Worm (Caenorhabditis elegans) whole organism, mixed stage, embryonic: ENCODE data around the gene C50D2.10.

Experiments used
- M03D4.4 ChIP-seq: sonication (generic microtip); optimal IDR thresholded peaks from 2 replicates; lab custom pipeline; 2017; ENCODE audit warnings: mild to moderate bottlenecking, missing genetic modification characterization, missing compliant biosample characterization
- bed-3 ChIP-seq: fragments of 200-800 bp; sonication (Bioruptor generic); optimal IDR thresholded peaks from 3 replicates; lab custom pipeline; 2018; ENCODE audit warnings: mild to moderate bottlenecking, missing genetic modification characterization, moderate library complexity, missing compliant biosample characterization
- ceh-43 ChIP-seq: fragments of 200-800 bp; sonication (Bioruptor generic); optimal IDR thresholded peaks from 2 replicates; lab custom pipeline; 2018; ENCODE audit warnings: mild to moderate bottlenecking, missing genetic modification characterization, moderate library complexity, missing compliant biosample characterization
- ceh-83 ChIP-seq: fragments of 200-800 bp; sonication (Bioruptor generic); optimal IDR thresholded peaks from 2 replicates; lab custom pipeline; 2018; ENCODE audit warnings: mild to moderate bottlenecking, missing genetic modification characterization, missing compliant biosample characterization
- drap-1 ChIP-seq: fragments of 200-800 bp; sonication (Bioruptor generic); optimal IDR thresholded peaks from 3 replicates; lab custom pipeline; 2018; ENCODE audit warnings: mild to moderate bottlenecking, missing genetic modification characterization, missing compliant biosample characterization
- elt-3 ChIP-seq: fragments of 150-350 bp; optimal IDR thresholded peaks from 2 replicates; lab custom pipeline; 2014; ENCODE audit warnings: missing biosample characterization, missing genetic modification characterization
- flh-1 ChIP-seq: fragments of 200-800 bp; sonication (Bioruptor generic); optimal IDR thresholded peaks from 2 replicates; lab custom pipeline; 2018; ENCODE audit warnings: mild to moderate bottlenecking, missing genetic modification characterization, moderate library complexity, missing compliant biosample characterization
- ham-2 ChIP-seq: fragments of 200-800 bp; sonication (Bioruptor generic); optimal IDR thresholded peaks from 2 replicates; lab custom pipeline; 2018; ENCODE audit warnings: mild to moderate bottlenecking, missing genetic modification characterization, missing compliant biosample characterization
- hlh-1 ChIP-seq: fragments of 150-350 bp; optimal IDR thresholded peaks from 2 replicates; lab custom pipeline; 2014; ENCODE audit warnings: missing biosample characterization, missing genetic modification reagents, missing genetic modification characterization
- lin-13 ChIP-seq: fragments of 150-350 bp; optimal IDR thresholded peaks from 2 replicates; lab custom pipeline; 2014; ENCODE audit warnings: missing biosample characterization, missing genetic modification characterization
- lin-32 ChIP-seq: fragments of 200-800 bp; sonication (Bioruptor generic); optimal IDR thresholded peaks from 2 replicates; lab custom pipeline; 2018; ENCODE audit warnings: mild to moderate bottlenecking, missing genetic modification characterization, missing compliant biosample characterization
- lsy-2 ChIP-seq: fragments of 150-350 bp; optimal IDR thresholded peaks from 2 replicates; lab custom pipeline; 2014; ENCODE audit warnings: missing biosample characterization, missing genetic modification characterization
- mab-5 ChIP-seq: fragments of 150-350 bp; optimal IDR thresholded peaks from 2 replicates; lab custom pipeline; 2014; ENCODE audit warnings: missing biosample characterization, missing genetic modification characterization
- mls-2 ChIP-seq: sonication (generic microtip); optimal IDR thresholded peaks from 2 replicates; lab custom pipeline; 2016; ENCODE audit warnings: mild to moderate bottlenecking, missing genetic modification characterization, moderate library complexity, missing compliant biosample characterization
- nhr-2 ChIP-seq: fragments of 150-350 bp; optimal IDR thresholded peaks from 2 replicates; lab custom pipeline; 2014; ENCODE audit warnings: missing biosample characterization, missing genetic modification characterization
- nhr-237 ChIP-seq: fragments of 150-350 bp; optimal IDR thresholded peaks from 2 replicates; lab custom pipeline; 2014; ENCODE audit warnings: missing biosample characterization, missing genetic modification characterization
- nhr-28 ChIP-seq: fragments of 150-350 bp; optimal IDR thresholded peaks from 2 replicates; lab custom pipeline; 2014; ENCODE audit warnings: missing biosample characterization, missing genetic modification characterization
- pha-4 ChIP-seq: fragments of 150-350 bp; optimal IDR thresholded peaks from 2 replicates; lab custom pipeline; 2018; ENCODE audit warnings: missing biosample characterization, missing genetic modification reagents, missing genetic modification characterization
- sem-2 ChIP-seq: fragments of 200-800 bp; sonication (Bioruptor generic); optimal IDR thresholded peaks from 2 replicates; lab custom pipeline; 2018; ENCODE audit warnings: mild to moderate bottlenecking, missing genetic modification characterization, missing compliant biosample characterization
- snpc-4 ChIP-seq: fragments of 150-350 bp; optimal IDR thresholded peaks from 2 replicates; lab custom pipeline; 2014; ENCODE audit warnings: missing biosample characterization, missing genetic modification characterization
- sptf-1 ChIP-seq: sonication (generic microtip); optimal IDR thresholded peaks from 2 replicates; lab custom pipeline; 2017; ENCODE audit warnings: mild to moderate bottlenecking, missing genetic modification characterization, moderate library complexity, missing compliant biosample characterization
- tbx-8 ChIP-seq: fragments of 200-800 bp; sonication (Bioruptor generic); optimal IDR thresholded peaks from 2 replicates; lab custom pipeline; 2018; ENCODE audit warnings: mild to moderate bottlenecking, missing genetic modification characterization, moderate library complexity, missing compliant biosample characterization
- unc-120 ChIP-seq: sonication (generic microtip); optimal IDR thresholded peaks from 2 replicates; lab custom pipeline; 2017; ENCODE audit warnings: missing genetic modification characterization, missing compliant biosample characterization; ENCODE audit not compliant: poor library complexity, severe bottlenecking
- unc-39 ChIP-seq: fragments of 150-350 bp; optimal IDR thresholded peaks from 2 replicates; lab custom pipeline; 2014; ENCODE audit warnings: missing biosample characterization, missing genetic modification characterization
- unc-62 ChIP-seq: fragments of 150-350 bp; optimal IDR thresholded peaks from 2 replicates; lab custom pipeline; 2014; ENCODE audit warnings: missing biosample characterization, missing genetic modification reagents, missing genetic modification characterization
- ztf-11 ChIP-seq: fragments of 150-350 bp; optimal IDR thresholded peaks from 2 replicates; lab custom pipeline; 2014; ENCODE audit warnings: missing biosample characterization, missing genetic modification characterization

The C50D2.10 gene

DNA sequence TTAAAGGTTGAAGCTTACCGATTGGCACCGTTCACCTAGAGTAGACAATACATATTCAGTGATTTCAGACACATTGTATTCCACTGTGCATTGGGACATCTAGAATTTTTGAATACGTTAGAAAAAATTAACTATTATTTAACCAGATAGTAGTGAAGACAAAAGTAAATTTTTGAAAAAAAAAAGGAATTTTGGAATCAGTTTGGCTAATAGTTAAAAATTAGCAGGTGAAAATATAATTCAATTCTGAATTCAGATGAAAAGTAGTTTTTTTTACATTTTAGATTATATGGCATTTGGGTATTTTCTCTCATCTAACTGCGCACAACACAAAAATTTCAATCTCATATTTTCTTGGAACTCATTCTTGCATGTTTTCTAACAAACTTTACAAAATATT is 26.0 kb downstream of the C50D2.10 start, which contains the start of gene nmur-2:
Gene nmur-2 (minus strand): TSS at position 101 of the 400 bp plus-strand sequence.
- TF ChIP-seq ztf-11 (tag; lab: Kevin White, UChicago) (no peak), lsy-2 (no peak), nhr-237 (tag; lab: Kevin White, UChicago) (no peak), ceh-83 (GFP tag; lab: Kevin White, UChicago) (no peak), nhr-2 (tag; lab: Kevin White, UChicago) (no peak), lin-13 (tag; lab: Kevin White, UChicago) (no peak), drap-1 (GFP tag; lab: Kevin White, UChicago) (no peak), sptf-1 (tag; lab: Kevin White, UChicago) (no peak), sem-2 (no peak), unc-62 (GFP tag; lab: Kevin White, UChicago) (no peak)

DNA sequence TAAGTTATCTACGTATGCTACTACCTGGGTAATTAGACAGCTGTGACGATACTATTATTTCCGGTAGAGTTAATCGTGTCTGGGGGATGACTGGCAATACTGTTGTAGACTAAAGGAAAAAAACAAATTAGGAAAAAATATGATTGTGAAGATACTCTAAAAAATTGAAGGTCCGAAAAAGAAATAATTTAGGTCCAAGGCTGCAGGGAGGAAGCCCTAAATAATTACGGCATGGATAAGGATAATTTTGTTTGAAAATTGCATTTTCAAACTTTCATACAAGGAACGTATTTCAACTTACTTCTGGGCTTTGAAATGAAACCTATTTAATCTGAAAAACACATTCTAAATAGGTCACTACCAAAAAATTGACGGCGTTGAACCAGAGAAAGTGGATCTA is 30.0 kb downstream of the C50D2.10 start, which contains the start of gene srd-3:
Gene srd-3 (minus strand): TSS at position 101 of the 400 bp plus-strand sequence.
- TF ChIP-seq ham-2 (no peak), tbx-8 (GFP tag; lab: Kevin White, UChicago) (no peak)

DNA sequence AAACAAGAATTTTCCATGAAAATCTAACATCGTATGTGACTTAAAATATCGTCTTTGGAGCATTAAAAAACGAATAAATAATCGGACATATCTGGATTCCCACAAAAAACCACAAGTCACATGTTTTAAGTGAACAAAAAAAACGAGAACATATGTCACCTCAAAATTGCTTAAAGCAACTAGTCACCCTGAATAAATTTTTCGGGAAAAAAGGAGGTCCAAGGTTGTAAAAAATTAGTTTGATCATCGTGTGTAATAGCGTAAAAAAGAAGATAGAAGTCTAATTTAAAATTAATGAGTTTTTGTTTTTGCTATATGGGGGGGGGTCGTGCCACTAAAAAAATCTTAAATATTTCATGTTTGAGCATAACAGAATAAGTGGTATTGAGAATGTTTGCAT is 30.8 kb downstream of the C50D2.10 start:
- no peak for TF ChIP-seq unc-39 (tag; lab: Kevin White, UChicago)
- TF ChIP-seq nhr-237 (tag; lab: Kevin White, UChicago) = no peak
- TF ChIP-seq elt-3 (tag; lab: Kevin White, UChicago) = no peak
- TF ChIP-seq sem-2 = no peak

DNA sequence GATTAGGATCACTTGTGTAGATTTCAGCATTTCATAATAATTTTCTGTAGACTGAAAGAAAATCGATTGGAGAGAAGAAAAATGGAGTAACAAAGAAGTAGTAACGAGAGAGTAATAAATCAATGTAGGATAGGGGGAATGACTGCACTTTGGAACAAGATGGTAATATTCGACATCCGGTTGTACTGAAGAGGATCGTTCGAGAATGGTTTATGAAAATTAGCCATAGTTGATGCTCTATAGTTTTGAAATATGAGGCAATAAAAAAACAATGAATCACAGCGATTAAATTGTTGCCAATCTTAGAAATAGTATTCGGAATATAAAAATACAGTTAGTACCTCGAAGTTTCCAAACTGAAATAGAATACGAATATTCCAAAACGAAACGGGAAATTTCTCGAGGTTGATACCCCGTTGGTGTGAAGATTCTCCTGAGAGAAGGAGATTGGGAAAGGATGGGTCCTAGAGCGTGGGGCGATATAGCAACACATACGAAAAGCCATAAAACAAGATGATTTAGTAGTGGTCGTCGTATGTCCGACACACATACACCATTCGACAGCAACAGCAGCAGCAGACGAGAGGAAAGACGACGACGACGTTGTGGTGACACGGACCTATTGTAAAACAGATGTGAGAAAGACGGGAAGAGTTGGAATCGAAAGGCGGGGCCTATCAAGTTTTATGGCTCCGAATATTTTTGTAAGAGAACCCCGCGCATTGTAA is 34.8 kb downstream of the C50D2.10 start, which contains the start of gene cwn-1:
Gene cwn-1 (minus strand): TSS at position 51 of the 728 bp plus-strand sequence.
- TF ChIP-seq drap-1 (GFP tag; lab: Kevin White, UChicago) (no peak), snpc-4 (tag; lab: Kevin White, UChicago) (no peak), flh-1 (GFP tag; lab: Kevin White, UChicago) (no peak), nhr-237 (tag; lab: Kevin White, UChicago) (no peak), mab-5 (tag; lab: Kevin White, UChicago) (peak; percentile 83), unc-120 (tag; lab: Kevin White, UChicago) (no peak), lin-13 (tag; lab: Kevin White, UChicago) (no peak), ceh-83 (GFP tag; lab: Kevin White, UChicago) (no peak), pha-4 (no peak), lin-32 (GFP tag; lab: Kevin White, UChicago) (no peak), unc-62 (GFP tag; lab: Kevin White, UChicago) (peak; percentile 88), ztf-11 (tag; lab: Kevin White, UChicago) (no peak), hlh-1 (tag; lab: Kevin White, UChicago) (peak; percentile 29)

DNA sequence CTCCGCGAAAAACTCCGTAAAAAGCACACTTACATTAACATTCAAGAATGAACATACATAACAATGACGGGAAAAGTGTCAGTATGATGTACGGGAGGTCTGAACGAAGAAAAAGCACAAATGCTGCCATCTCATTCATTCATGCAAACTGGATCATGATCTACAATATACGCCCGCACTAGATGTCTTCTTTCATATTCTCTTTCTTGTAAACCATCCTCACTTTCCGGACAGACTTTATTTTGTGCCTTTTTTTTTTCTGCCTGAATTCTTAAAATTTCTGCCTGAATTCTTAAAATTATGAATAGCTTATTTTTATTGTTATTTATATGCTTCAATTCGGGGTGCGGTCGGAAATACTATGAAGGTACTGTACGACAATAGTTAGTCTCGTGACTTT is 36.2 kb downstream of the C50D2.10 start, which contains the start of gene K10B4.1:
Gene K10B4.1 (plus strand): TSS at position 301 of the 400 bp plus-strand sequence.
- TF ChIP-seq mab-5 (tag; lab: Kevin White, UChicago) = no peak
- TF ChIP-seq lsy-2 = no peak
- no peak for TF ChIP-seq bed-3 (GFP tag; lab: Kevin White, UChicago)
- TF ChIP-seq snpc-4 (tag; lab: Kevin White, UChicago) = no peak
- no peak for TF ChIP-seq unc-120 (tag; lab: Kevin White, UChicago)
- TF ChIP-seq ceh-43 (GFP tag; lab: Kevin White, UChicago) = no peak
- no peak for TF ChIP-seq mls-2 (tag; lab: Kevin White, UChicago)

DNA sequence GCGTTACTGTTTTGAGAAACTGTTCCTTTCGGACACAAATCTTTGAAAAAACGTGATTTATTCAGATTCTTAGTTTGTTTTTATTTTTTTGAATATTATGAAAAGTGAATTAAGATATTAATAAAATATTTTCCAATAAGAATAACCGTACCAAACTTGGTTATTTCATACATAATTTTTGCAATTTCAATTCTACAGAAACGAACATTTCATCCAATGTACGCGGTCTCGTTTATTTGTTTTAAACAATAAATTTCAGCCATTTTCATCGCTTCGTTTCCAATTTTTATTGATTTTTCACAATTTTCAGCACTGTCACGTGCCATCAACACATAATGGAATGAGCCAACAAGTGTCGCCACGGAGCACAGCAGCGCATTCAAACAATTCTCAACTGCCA is 48.0 kb downstream of the C50D2.10 start, which contains the start of gene T25D3.4:
Gene T25D3.4 (plus strand): TSS at position 301 of the 400 bp plus-strand sequence.
- TF ChIP-seq tbx-8 (GFP tag; lab: Kevin White, UChicago) (no peak), M03D4.4 (tag; lab: Kevin White, UChicago) (no peak), nhr-28 (tag; lab: Kevin White, UChicago) (no peak), ztf-11 (tag; lab: Kevin White, UChicago) (no peak), lin-13 (tag; lab: Kevin White, UChicago) (no peak), drap-1 (GFP tag; lab: Kevin White, UChicago) (no peak)
